Worm (Caenorhabditis elegans) whole organism, early embryonic: ENCODE measurements around the gene unc-32.

Source experiments
- B0310.2 ChIP-seq: sonication (generic microtip); optimal IDR thresholded peaks from 2 replicates; lab custom pipeline; 2016; ENCODE audit warnings: mild to moderate bottlenecking, missing genetic modification characterization, missing compliant biosample characterization
- F13C5.2 ChIP-seq: sonication (generic microtip); optimal IDR thresholded peaks from 2 replicates; lab custom pipeline; 2017; ENCODE audit warnings: mild to moderate bottlenecking, missing genetic modification characterization, inconsistent platforms, missing compliant biosample characterization
- ama-1 ChIP-seq: fragments of 150-350 bp; optimal IDR thresholded peaks from 2 replicates; lab custom pipeline; 2014
- ceh-36 ChIP-seq: sonication (generic microtip); optimal IDR thresholded peaks from 2 replicates; lab custom pipeline; 2016; ENCODE audit warnings: missing genetic modification characterization, inconsistent platforms, missing compliant biosample characterization
- ets-7 ChIP-seq: sonication (generic microtip); optimal IDR thresholded peaks from 2 replicates; lab custom pipeline; 2016; ENCODE audit warnings: missing genotype, missing genetic modification characterization, missing compliant biosample characterization
- flt-1 ChIP-seq: fragments of 200-800 bp; sonication (Bioruptor generic); IDR thresholded peaks from 2 replicates; pipeline ENCODE4 v1.3.6; 2022; ENCODE audit warnings: missing genetic modification characterization, missing compliant biosample characterization
- hmbx-1 ChIP-seq: sonication (generic microtip); optimal IDR thresholded peaks from 2 replicates; lab custom pipeline; 2016; ENCODE audit warnings: mild to moderate bottlenecking, missing genetic modification characterization, missing compliant biosample characterization
- hmg-4 ChIP-seq: fragments of 200-800 bp; sonication (Bioruptor generic); optimal IDR thresholded peaks from 2 replicates; lab custom pipeline; 2018; ENCODE audit warnings: mild to moderate bottlenecking, missing genetic modification characterization, missing compliant biosample characterization
- hnd-1 ChIP-seq: sonication (generic microtip); optimal IDR thresholded peaks from 2 replicates; lab custom pipeline; 2016; ENCODE audit warnings: missing genetic modification characterization, missing compliant biosample characterization
- scrt-1 ChIP-seq: fragments of 200-800 bp; sonication (Bioruptor generic); IDR thresholded peaks from 2 replicates; pipeline ENCODE4 v1.3.6; 2022; ENCODE audit warnings: missing genetic modification characterization, missing compliant biosample characterization
- sea-1 ChIP-seq: fragments of 200-800 bp; sonication (Bioruptor generic); conservative IDR thresholded peaks from 2 replicates; pipeline ENCODE4 v1.3.6; 2022; ENCODE audit warnings: missing genetic modification characterization, missing compliant biosample characterization
- tbx-37 ChIP-seq: fragments of 200-800 bp; sonication (Bioruptor generic); conservative IDR thresholded peaks from 2 replicates; pipeline ENCODE4 v1.3.6; 2022; ENCODE audit warnings: missing genetic modification reagents, missing genetic modification characterization, missing compliant biosample characterization

- no peak for TF ChIP-seq ama-1 (lab: Kevin White, UChicago)
- TF ChIP-seq ceh-36 (tag; lab: Kevin White, UChicago) = no peak
- no peak for TF ChIP-seq hmbx-1 (tag; lab: Kevin White, UChicago)
- no peak for TF ChIP-seq hnd-1 (tag; lab: Kevin White, UChicago)
- TF ChIP-seq sea-1 (GFP tag; lab: Robert Waterston, UW) = no peak
- TF ChIP-seq tbx-37 = no peak
- TF ChIP-seq F13C5.2 (tag; lab: Kevin White, UChicago) = no peak
- no peak for TF ChIP-seq hmg-4
- TF ChIP-seq flt-1 (GFP tag; lab: Robert Waterston, UW) = no peak
- no peak for TF ChIP-seq ets-7 (tag; lab: Kevin White, UChicago)
- TF ChIP-seq scrt-1 (GFP tag; lab: Robert Waterston, UW) = no peak
- no peak for TF ChIP-seq B0310.2 (tag; lab: Kevin White, UChicago)
Observed at ce11 chrIII:8903263-8903662, 2.2 kb upstream of the unc-32 start.
